Worm (Caenorhabditis elegans): ENCODE measurements around the gene F37A8.5.

The F37A8.5 gene

ce11 chrIII:3952058-3952457 is 4.4 kb upstream of the F37A8.5 start:
- TF ChIP-seq hlh-30 (tag; optimal IDR thresholded peaks at IDR 0.05; ENCODE audit: insufficient read depth) (no peak), odd-2 (tag; optimal IDR thresholded peaks at IDR 0.05) (no peak), elt-2 (tag; optimal IDR thresholded peaks at IDR 0.05) (peak; percentile 3), fkh-10 (GFP tag; optimal IDR thresholded peaks at IDR 0.05) (no peak), gmeb-2 (tag; optimal IDR thresholded peaks at IDR 0.05) (no peak), pat-9 (tag; optimal IDR thresholded peaks at IDR 0.05) (no peak)

- TF ChIP-seq nfya-1 (tag; optimal IDR thresholded peaks at IDR 0.05) (peak; percentile 54), tbx-2 (tag; optimal IDR thresholded peaks at IDR 0.05) (peak; percentile 7), hlh-30 (tag; optimal IDR thresholded peaks at IDR 0.05; ENCODE audit: insufficient read depth) (peak; percentile 33), ceh-31 (tag; optimal IDR thresholded peaks at IDR 0.05) (peak; percentile 40), ref-2 (tag; optimal IDR thresholded peaks at IDR 0.05) (no peak), ceh-18 (tag; optimal IDR thresholded peaks at IDR 0.05) (peak; percentile 30), hlh-15 (tag; optimal IDR thresholded peaks at IDR 0.05) (no peak), rnt-1 (tag; optimal IDR thresholded peaks at IDR 0.05) (peak; percentile 24), unc-55 (GFP tag; optimal IDR thresholded peaks at IDR 0.05) (peak; percentile 59)
Measured at ce11 chrIII:3953235-3953634, 3.2 kb upstream of the F37A8.5 start.

- TF ChIP-seq hlh-30 (tag; optimal IDR thresholded peaks at IDR 0.05; ENCODE audit: insufficient read depth) (peak; percentile 50), pqm-1 (tag; optimal IDR thresholded peaks at IDR 0.05) (no peak), unc-42 (tag; optimal IDR thresholded peaks at IDR 0.05) (no peak)
Measured at ce11 chrIII:3954220-3954619, 2.2 kb upstream of the F37A8.5 start.

ce11 chrIII:3954828-3955227 is 1.6 kb upstream of the F37A8.5 start:
- TF ChIP-seq ceh-18 (tag; optimal IDR thresholded peaks at IDR 0.05): no peak
- no peak for TF ChIP-seq ref-2 (tag; optimal IDR thresholded peaks at IDR 0.05)
- no peak for TF ChIP-seq unc-55 (GFP tag; optimal IDR thresholded peaks at IDR 0.05)
- TF ChIP-seq nfya-1 (tag; optimal IDR thresholded peaks at IDR 0.05): no peak
- TF ChIP-seq ceh-22 (tag; optimal IDR thresholded peaks at IDR 0.05): no peak
- no peak for TF ChIP-seq lim-6 (tag; optimal IDR thresholded peaks at IDR 0.05)
- no peak for TF ChIP-seq ets-4 (tag; optimal IDR thresholded peaks at IDR 0.05)
- TF ChIP-seq ama-1 (optimal IDR thresholded peaks at IDR 0.05): no peak
- no peak for TF ChIP-seq odd-2 (tag; optimal IDR thresholded peaks at IDR 0.05)
- TF ChIP-seq ceh-45 (GFP tag; IDR thresholded peaks at IDR 0.05): no peak
- TF ChIP-seq syd-9 (tag; optimal IDR thresholded peaks at IDR 0.05): no peak
- TF ChIP-seq ceh-34 (tag; optimal IDR thresholded peaks at IDR 0.05): no peak
- no peak for TF ChIP-seq ceh-19 (GFP tag; optimal IDR thresholded peaks at IDR 0.05)
- no peak for TF ChIP-seq tbx-7 (tag; optimal IDR thresholded peaks at IDR 0.05)
- TF ChIP-seq sox-2 (GFP tag; IDR thresholded peaks at IDR 0.05): no peak
- TF ChIP-seq pha-2 (tag; optimal IDR thresholded peaks at IDR 0.05): no peak
- no peak for TF ChIP-seq F13H6.1 (tag; optimal IDR thresholded peaks at IDR 0.05)
- no peak for TF ChIP-seq elt-2 (tag; optimal IDR thresholded peaks at IDR 0.05)
- TF ChIP-seq hlh-8 (tag; optimal IDR thresholded peaks at IDR 0.05): no peak
- TF ChIP-seq ceh-2 (tag; optimal IDR thresholded peaks at IDR 0.05): no peak

- TF ChIP-seq zip-5 (tag; optimal IDR thresholded peaks at IDR 0.05) (no peak), pag-3 (tag; optimal IDR thresholded peaks at IDR 0.05; ENCODE audit: borderline replicate concordance) (no peak), madf-2 (tag; optimal IDR thresholded peaks at IDR 0.05) (no peak), ahr-1 (tag; optimal IDR thresholded peaks at IDR 0.05) (no peak), nhr-232 (tag; optimal IDR thresholded peaks at IDR 0.05) (no peak), fkh-6 (tag; optimal IDR thresholded peaks at IDR 0.05) (no peak)
Measured at ce11 chrIII:3955674-3956073, 750 bp upstream of the F37A8.5 start.
